Worm (Caenorhabditis elegans) whole organism, early embryonic: Measurements from ENCODE around the gene srbc-37.

ENCODE experiments used
- F13C5.2 ChIP-seq: sonication (generic microtip); optimal IDR thresholded peaks from 2 replicates; lab custom pipeline; 2017; ENCODE audit warnings: mild to moderate bottlenecking, missing genetic modification characterization, inconsistent platforms, missing compliant biosample characterization
- aly-1 ChIP-seq: sonication (generic microtip); optimal IDR thresholded peaks from 2 replicates; lab custom pipeline; 2016; ENCODE audit warnings: missing genetic modification characterization, missing compliant biosample characterization
- ama-1 ChIP-seq: fragments of 150-350 bp; optimal IDR thresholded peaks from 2 replicates; lab custom pipeline; 2014
- flt-1 ChIP-seq: fragments of 200-800 bp; sonication (Bioruptor generic); IDR thresholded peaks from 2 replicates; pipeline ENCODE4 v1.3.6; 2022; ENCODE audit warnings: missing genetic modification characterization, missing compliant biosample characterization
- sea-1 ChIP-seq: fragments of 200-800 bp; sonication (Bioruptor generic); conservative IDR thresholded peaks from 2 replicates; pipeline ENCODE4 v1.3.6; 2022; ENCODE audit warnings: missing genetic modification characterization, missing compliant biosample characterization
- tra-4 ChIP-seq: sonication (generic microtip); optimal IDR thresholded peaks from 2 replicates; lab custom pipeline; 2017; ENCODE audit warnings: missing genetic modification characterization, missing compliant biosample characterization

DNA sequence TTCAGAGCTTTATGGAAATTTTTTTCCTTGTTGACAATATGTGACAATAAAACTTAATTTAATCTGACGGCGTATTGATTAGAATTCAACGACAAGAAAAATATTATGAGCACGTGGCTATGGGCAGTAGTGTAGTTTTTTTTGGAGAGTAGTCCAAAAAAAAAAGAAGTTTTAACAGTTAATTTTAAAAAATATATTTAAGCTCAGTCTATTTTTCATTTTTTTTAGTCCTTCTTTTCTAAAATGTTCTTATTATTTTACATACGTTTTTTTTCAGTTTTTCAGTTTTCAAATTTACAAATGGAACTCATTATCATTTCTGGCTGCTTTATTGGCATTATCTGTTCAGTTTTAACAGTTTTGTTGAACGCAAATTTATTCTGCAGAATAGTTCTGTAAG, 6.4 kb downstream of the srbc-37 start, which contains the start of gene srbc-39:
- TF ChIP-seq ama-1 (lab: Kevin White, UChicago) (no peak), tra-4 (no peak), sea-1 (no peak), F13C5.2 (tag; lab: Kevin White, UChicago) (no peak), flt-1 (no peak), aly-1 (tag; lab: Kevin White, UChicago) (no peak)
